Worm (Caenorhabditis elegans) whole organism, L4/young adult: Measurements from ENCODE around the gene ZK1127.13.

Experiments used
- W03F9.2 ChIP-seq: fragments of 150-350 bp; optimal IDR thresholded peaks from 2 replicates; lab custom pipeline; 2014; ENCODE audit warnings: missing biosample characterization, missing genetic modification characterization
- dao-5 ChIP-seq: sonication (generic microtip); optimal IDR thresholded peaks from 2 replicates; lab custom pipeline; 2016; ENCODE audit warnings: missing genotype, missing genetic modification characterization, moderate library complexity, missing compliant biosample characterization
- him-1 ChIP-seq: sonication (generic microtip); optimal IDR thresholded peaks from 2 replicates; lab custom pipeline; 2016; ENCODE audit warnings: missing genotype, missing genetic modification reagents, missing genetic modification characterization, missing compliant biosample characterization

ce11 chrII:7022370-7023001, 30.6 kb upstream of the ZK1127.13 start, which contains the start of the genes lst-6 and lst-5:
- no peak for TF ChIP-seq him-1 (tag; lab: Kevin White, UChicago)
- TF ChIP-seq dao-5 = no peak
- TF ChIP-seq W03F9.2 (tag; lab: Kevin White, UChicago) = no peak
